Worm (Caenorhabditis elegans) whole organism, L4 larva: ENCODE data around the gene M116.5.

ENCODE experiments used
- R02D3.7 ChIP-seq: fragments of 150-350 bp; sonication (generic microtip); optimal IDR thresholded peaks from 3 replicates; lab custom pipeline; 2014; ENCODE audit warnings: missing biosample characterization, missing genetic modification characterization
- T20F7.1 ChIP-seq: fragments of 200-800 bp; sonication (Bioruptor generic); optimal IDR thresholded peaks from 2 replicates; lab custom pipeline; 2018; ENCODE audit warnings: mild to moderate bottlenecking, missing genetic modification characterization, missing compliant biosample characterization
- Y105C5A.15 ChIP-seq: fragments of 200-800 bp; sonication (Bioruptor generic); IDR thresholded peaks from 2 replicates; pipeline ENCODE4 v1.3.6; 2022; ENCODE audit warnings: missing genetic modification characterization, missing compliant biosample characterization
- Y48G9A.11 ChIP-seq: fragments of 200-800 bp; sonication (Bioruptor generic); IDR thresholded peaks from 2 replicates; pipeline ENCODE4 v1.3.6; 2022; ENCODE audit warnings: missing genetic modification reagents, missing genetic modification characterization, missing compliant biosample characterization
- Y5F2A.4 ChIP-seq: fragments of 200-800 bp; sonication (Bioruptor generic); optimal IDR thresholded peaks from 2 replicates; lab custom pipeline; 2018; ENCODE audit warnings: mild to moderate bottlenecking, missing genetic modification characterization, missing compliant biosample characterization
- Y75B8A.6 ChIP-seq: fragments of 200-800 bp; sonication (Bioruptor generic); IDR thresholded peaks from 2 replicates; pipeline ENCODE4 v1.3.6; 2022; ENCODE audit warnings: missing genetic modification reagents, missing genetic modification characterization, missing compliant biosample characterization
- ama-1 ChIP-seq: fragments of 150-350 bp; optimal IDR thresholded peaks from 2 replicates; lab custom pipeline; 2014; ENCODE audit warnings: inconsistent platforms, mixed read lengths
- arid-1 ChIP-seq: fragments of 200-800 bp; sonication (Bioruptor generic); conservative IDR thresholded peaks from 2 replicates; pipeline ENCODE4 v1.3.6; 2022; ENCODE audit warnings: missing genetic modification reagents, missing genetic modification characterization, missing compliant biosample characterization
- ceh-20 ChIP-seq: fragments of 200-800 bp; sonication (Bioruptor generic); IDR thresholded peaks from 2 replicates; pipeline ENCODE4 v1.3.6; 2022; ENCODE audit warnings: missing genetic modification reagents, missing genetic modification characterization, missing compliant biosample characterization
- ceh-32 ChIP-seq: sonication (generic microtip); optimal IDR thresholded peaks from 2 replicates; lab custom pipeline; 2016; ENCODE audit warnings: mild to moderate bottlenecking, missing genetic modification characterization, missing compliant biosample characterization; ENCODE audit not compliant: poor library complexity
- ceh-44 ChIP-seq: fragments of 200-800 bp; sonication (Bioruptor generic); IDR thresholded peaks from 2 replicates; pipeline ENCODE4 v1.3.6; 2022; ENCODE audit warnings: missing genetic modification reagents, missing genetic modification characterization, missing compliant biosample characterization
- ctbp-1 ChIP-seq: fragments of 200-800 bp; sonication (Bioruptor generic); IDR thresholded peaks from 2 replicates; pipeline ENCODE4 v1.3.6; 2022; ENCODE audit warnings: missing genetic modification reagents, missing genetic modification characterization, missing compliant biosample characterization
- daf-16 ChIP-seq, 3 experiments: sonication (generic microtip); optimal IDR thresholded peaks; 2 replicates each; lab custom pipeline; 2016 to 2017; ENCODE audit warnings: missing genetic modification characterization in 3 of 3, missing genetic modification reagents in 3 of 3, mild to moderate bottlenecking in 2 of 3, missing compliant biosample characterization in 2 of 3, missing biosample characterization in 1 of 3, moderate library complexity in 1 of 3
- daf-19 ChIP-seq: fragments of 200-800 bp; sonication (Bioruptor generic); conservative IDR thresholded peaks from 2 replicates; pipeline ENCODE4 v1.3.6; 2022; ENCODE audit warnings: missing genetic modification characterization, missing compliant biosample characterization
- daf-8 ChIP-seq: fragments of 200-800 bp; sonication (Bioruptor generic); IDR thresholded peaks from 2 replicates; pipeline ENCODE4 v1.3.6; 2022; ENCODE audit warnings: missing genetic modification characterization, missing compliant biosample characterization
- duxl-1 ChIP-seq: sonication (generic microtip); optimal IDR thresholded peaks from 2 replicates; lab custom pipeline; 2016; ENCODE audit warnings: mild to moderate bottlenecking, missing genetic modification characterization, moderate library complexity, missing compliant biosample characterization; ENCODE audit not compliant: poor library complexity
- dve-1 ChIP-seq: sonication (generic microtip); optimal IDR thresholded peaks from 2 replicates; lab custom pipeline; 2017; ENCODE audit warnings: antibody characterized with exemption, mild to moderate bottlenecking, missing genetic modification characterization, missing compliant biosample characterization; ENCODE audit not compliant: insufficient read depth
- egl-43 ChIP-seq: fragments of 200-800 bp; sonication (Bioruptor generic); IDR thresholded peaks from 2 replicates; pipeline ENCODE4 v1.3.6; 2022; ENCODE audit warnings: missing genetic modification reagents, missing genetic modification characterization, missing compliant biosample characterization
- fkh-10 ChIP-seq: fragments of 150-350 bp; optimal IDR thresholded peaks from 2 replicates; lab custom pipeline; 2014; ENCODE audit warnings: missing biosample characterization, missing genetic modification reagents, missing genetic modification characterization
- hif-1 ChIP-seq, 2 experiments: sonication (generic microtip); optimal IDR thresholded peaks; 2 replicates each; lab custom pipeline; 2016 to 2017; ENCODE audit warnings: missing compliant biosample characterization in 2 of 2, missing genetic modification characterization in 2 of 2, missing genetic modification reagents in 2 of 2, missing genotype in 2 of 2, mild to moderate bottlenecking in 1 of 2
- hlh-30 ChIP-seq: sonication (generic microtip); optimal IDR thresholded peaks from 2 replicates; lab custom pipeline; 2017; ENCODE audit warnings: antibody characterized with exemption, mild to moderate bottlenecking, missing genetic modification characterization, missing compliant biosample characterization; ENCODE audit not compliant: insufficient read depth
- hmg-1.1 ChIP-seq: fragments of 200-800 bp; sonication (Bioruptor generic); IDR thresholded peaks from 2 replicates; pipeline ENCODE4 v1.3.6; 2022; ENCODE audit warnings: missing genetic modification reagents, missing genetic modification characterization, missing compliant biosample characterization
- lin-1 ChIP-seq: fragments of 200-800 bp; sonication (Bioruptor generic); IDR thresholded peaks from 2 replicates; pipeline ENCODE4 v1.3.6; 2022; ENCODE audit warnings: missing genetic modification reagents, missing genetic modification characterization, missing compliant biosample characterization
- lin-29 ChIP-seq: fragments of 200-800 bp; sonication (Bioruptor generic); IDR thresholded peaks from 2 replicates; pipeline ENCODE4 v1.3.6; 2022; ENCODE audit warnings: missing genetic modification reagents, missing genetic modification characterization, missing compliant biosample characterization
- lin-39 ChIP-seq: fragments of 150-350 bp; optimal IDR thresholded peaks from 2 replicates; lab custom pipeline; 2014; ENCODE audit warnings: missing biosample characterization, missing genetic modification reagents, missing genetic modification characterization
- madf-5 ChIP-seq, 2 experiments: fragments of 200-800 bp; sonication (Bioruptor generic); IDR thresholded peaks; 2 replicates each; pipeline ENCODE4 v1.3.6; 2022; ENCODE audit warnings: missing compliant biosample characterization in 2 of 2, missing genetic modification characterization in 2 of 2
- madf-9 ChIP-seq: fragments of 200-800 bp; sonication (Bioruptor generic); conservative IDR thresholded peaks from 2 replicates; pipeline ENCODE4 v1.3.6; 2022; ENCODE audit warnings: missing genetic modification reagents, missing genetic modification characterization, missing compliant biosample characterization
- mdt-29 ChIP-seq: fragments of 200-800 bp; sonication (Bioruptor generic); IDR thresholded peaks from 2 replicates; pipeline ENCODE4 v1.3.6; 2022; ENCODE audit warnings: missing genetic modification reagents, missing genetic modification characterization, missing compliant biosample characterization
- mes-2 ChIP-seq: sonication (generic microtip); optimal IDR thresholded peaks from 2 replicates; lab custom pipeline; 2016; ENCODE audit warnings: missing genotype, mild to moderate bottlenecking, missing genetic modification characterization, missing compliant biosample characterization; ENCODE audit not compliant: poor library complexity, severe bottlenecking
- nhr-11 ChIP-seq: fragments of 150-350 bp; optimal IDR thresholded peaks from 2 replicates; lab custom pipeline; 2014; ENCODE audit warnings: missing biosample characterization, missing genetic modification characterization
- nhr-28 ChIP-seq: fragments of 150-350 bp; optimal IDR thresholded peaks from 2 replicates; lab custom pipeline; 2014; ENCODE audit warnings: missing biosample characterization, missing genetic modification characterization
- nhr-41 ChIP-seq: fragments of 200-800 bp; sonication (Bioruptor generic); IDR thresholded peaks from 2 replicates; pipeline ENCODE4 v1.3.6; 2022; ENCODE audit warnings: missing genetic modification reagents, missing genetic modification characterization, missing compliant biosample characterization
- nhr-6 ChIP-seq: fragments of 150-350 bp; optimal IDR thresholded peaks from 2 replicates; lab custom pipeline; 2014; ENCODE audit warnings: missing biosample characterization, missing genetic modification characterization
- nhr-77 ChIP-seq: fragments of 150-350 bp; optimal IDR thresholded peaks from 2 replicates; lab custom pipeline; 2014; ENCODE audit warnings: missing biosample characterization, missing genetic modification characterization
- pha-4 ChIP-seq, 2 experiments: fragments of 150-350 bp in 1 of 2; fragments of 200-800 bp in 1 of 2; sonication (Bioruptor generic) in 1 of 2; IDR thresholded peaks in 1 of 2; optimal IDR thresholded peaks in 1 of 2; 2 replicates each; pipeline versions ENCODE4 v1.3.6 to Lab custom; 2014 to 2022; ENCODE audit warnings: missing genetic modification characterization in 2 of 2, missing genetic modification reagents in 2 of 2, missing biosample characterization in 1 of 2, missing compliant biosample characterization in 1 of 2
- rbr-2 ChIP-seq: sonication (generic microtip); optimal IDR thresholded peaks from 2 replicates; lab custom pipeline; 2016; ENCODE audit warnings: missing genotype, missing genetic modification characterization, missing compliant biosample characterization
- snpc-4 ChIP-seq: fragments of 150-350 bp; optimal IDR thresholded peaks from 2 replicates; lab custom pipeline; 2014; ENCODE audit warnings: missing biosample characterization, missing genetic modification characterization
- spr-1 ChIP-seq: sonication (generic microtip); optimal IDR thresholded peaks from 2 replicates; lab custom pipeline; 2016; ENCODE audit warnings: mild to moderate bottlenecking, missing genetic modification characterization, missing compliant biosample characterization
- spr-3 ChIP-seq: fragments of 200-800 bp; sonication (Bioruptor generic); optimal IDR thresholded peaks from 2 replicates; lab custom pipeline; 2018; ENCODE audit warnings: mild to moderate bottlenecking, missing genetic modification characterization, missing compliant biosample characterization
- tag-97 ChIP-seq: fragments of 200-800 bp; sonication (Bioruptor generic); IDR thresholded peaks from 2 replicates; pipeline ENCODE4 v1.3.6; 2022; ENCODE audit warnings: missing genetic modification characterization, missing compliant biosample characterization
- zfp-2 ChIP-seq: sonication (generic microtip); optimal IDR thresholded peaks from 2 replicates; lab custom pipeline; 2016; ENCODE audit warnings: mild to moderate bottlenecking, missing genetic modification characterization, missing compliant biosample characterization
- zfp-3 ChIP-seq: fragments of 200-800 bp; sonication (Bioruptor generic); conservative IDR thresholded peaks from 2 replicates; pipeline ENCODE4 v1.3.6; 2022; ENCODE audit warnings: missing genetic modification reagents, missing genetic modification characterization, missing compliant biosample characterization
- zip-11 ChIP-seq: fragments of 200-800 bp; sonication (Bioruptor generic); IDR thresholded peaks from 2 replicates; pipeline ENCODE4 v1.3.6; 2022; ENCODE audit warnings: missing genetic modification characterization, missing compliant biosample characterization

M116.5 gene

ce11 chrIV:8431567-8432458, 11.0 kb upstream of the M116.5 start (continued):
- TF ChIP-seq nhr-28 (tag; lab: Kevin White, UChicago) (peak; percentile 59), nhr-77 (tag; lab: Kevin White, UChicago) (no peak), pha-4 (GFP tag; IDR thresholded peaks at IDR 0.05; lab: Robert Waterston, UW) (peak; percentile 60), pha-4 (tag; optimal IDR thresholded peaks at IDR 0.05; lab: Kevin White, UChicago) (peak; percentile 10), duxl-1 (peak; percentile 49), zfp-3 (GFP tag; lab: Robert Waterston, UW) (peak; percentile 71; the same call in 1 of the 2 replicates), madf-9 (GFP tag; lab: Robert Waterston, UW) (peak; percentile 29; the same call in 1 of the 2 replicates), lin-1 (GFP tag; lab: Robert Waterston, UW) (peak; percentile 70), dve-1 (tag; lab: Kevin White, UChicago) (peak; percentile 61), arid-1 (GFP tag; lab: Robert Waterston, UW) (peak; percentile 82), egl-43 (peak; percentile 73), ceh-44 (GFP tag; lab: Robert Waterston, UW) (no peak), hif-1 (tag; optimal IDR thresholded peaks at IDR 0.05; lab: Kevin White, UChicago) (peak in 1 of 2 experiments; percentile 29), madf-5 (GFP tag; IDR thresholded peaks at IDR 0.05; lab: Robert Waterston, UW) (0 out of 4 replicates have a peak, but pooled peaks of 1 of the 2 experiments have one; percentile 18), lin-39 (tag; lab: Kevin White, UChicago) (peak; percentile 73), Y75B8A.6 (0 out of 2 replicates have a peak, but pooled peaks have one; percentile 17), daf-16 (GFP tag; optimal IDR thresholded peaks at IDR 0.05; lab: Kevin White, UChicago) (peak in 1 of 2 experiments; percentile 53), daf-16 (tag; optimal IDR thresholded peaks at IDR 0.05; lab: Kevin White, UChicago) (peak; percentile 73), lin-29 (GFP tag; lab: Robert Waterston, UW) (no peak), zfp-2 (no peak), nhr-41 (GFP tag; lab: Robert Waterston, UW) (0 out of 2 replicates have a peak, but pooled peaks have one; percentile 11), mes-2 (tag; lab: Kevin White, UChicago) (peak; percentile 83), tag-97 (GFP tag; lab: Robert Waterston, UW) (no peak), zip-11 (GFP tag; lab: Robert Waterston, UW) (0 out of 2 replicates have a peak, but pooled peaks have one; percentile 15), hlh-30 (peak; percentile 97), spr-1 (tag; lab: Kevin White, UChicago) (peak; percentile 49), Y105C5A.15 (GFP tag; lab: Robert Waterston, UW) (peak; percentile 95)

DNA sequence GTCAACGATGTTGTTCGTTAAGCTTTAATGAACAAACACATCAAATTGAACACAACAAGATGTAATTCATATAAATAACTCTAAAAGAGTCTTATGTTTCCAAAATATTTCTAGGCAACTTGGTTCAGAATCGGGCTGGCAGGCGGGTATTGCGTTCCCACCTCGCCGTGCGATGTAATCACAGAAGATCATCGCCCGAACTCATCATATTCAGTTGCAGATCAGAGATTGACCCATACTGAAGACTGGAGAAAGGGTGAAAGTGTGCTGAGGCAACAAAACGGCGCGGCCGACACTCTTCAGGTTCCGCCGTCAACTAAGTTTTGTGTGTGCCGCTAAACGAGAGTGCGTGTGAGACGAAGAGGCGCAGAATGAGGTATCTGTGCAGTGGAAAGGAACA, 7.6 kb upstream of the M116.5 start:
- TF ChIP-seq daf-8 (GFP tag; lab: Robert Waterston, UW): no peak
- TF ChIP-seq nhr-6: peak; percentile 2
- peak; percentile 17 for TF ChIP-seq fkh-10
- TF ChIP-seq ceh-20: peak; percentile 73; the same call in 1 of the 2 replicates
- peak; percentile 98 for TF ChIP-seq ama-1 (lab: Kevin White, UChicago)
- TF ChIP-seq ctbp-1: no peak
- no peak for TF ChIP-seq R02D3.7
- peak; percentile 73 for TF ChIP-seq spr-3
- peak; percentile 85 for TF ChIP-seq rbr-2 (tag; lab: Kevin White, UChicago)
- peak; percentile 44 for TF ChIP-seq ceh-32
- TF ChIP-seq lin-29 (GFP tag; lab: Robert Waterston, UW): no peak
- TF ChIP-seq Y5F2A.4 (GFP tag; lab: Kevin White, UChicago): no peak
- peak; percentile 9 for TF ChIP-seq T20F7.1 (GFP tag; lab: Kevin White, UChicago)
- TF ChIP-seq zfp-3 (GFP tag; lab: Robert Waterston, UW): peak; percentile 70; the same call in 1 of the 2 replicates
- TF ChIP-seq mdt-29 (GFP tag; lab: Robert Waterston, UW): peak; percentile 73; the same call in 1 of the 2 replicates
- peak; percentile 69 for TF ChIP-seq nhr-11 (tag; lab: Kevin White, UChicago)
- TF ChIP-seq nhr-77 (tag; lab: Kevin White, UChicago): peak; percentile 47
- TF ChIP-seq lin-1 (GFP tag; lab: Robert Waterston, UW): peak; percentile 74
- peak; percentile 26 to 60 for TF ChIP-seq hif-1 (tag; optimal IDR thresholded peaks at IDR 0.05; lab: Kevin White, UChicago)
- peak; percentile 43 to 84 for TF ChIP-seq daf-16 (GFP tag; optimal IDR thresholded peaks at IDR 0.05; lab: Kevin White, UChicago)
- TF ChIP-seq daf-16 (tag; optimal IDR thresholded peaks at IDR 0.05; lab: Kevin White, UChicago): peak; percentile 89
- TF ChIP-seq daf-19 (GFP tag; lab: Robert Waterston, UW): no peak
- TF ChIP-seq snpc-4 (tag; lab: Kevin White, UChicago): peak; percentile 94
- TF ChIP-seq lin-39 (tag; lab: Kevin White, UChicago): no peak
- TF ChIP-seq Y48G9A.11 (GFP tag; lab: Robert Waterston, UW): peak; percentile 83
- TF ChIP-seq duxl-1: peak; percentile 80
- TF ChIP-seq arid-1 (GFP tag; lab: Robert Waterston, UW): peak; percentile 88
- TF ChIP-seq hmg-1.1: peak; percentile 89
